Fruit fly (Drosophila melanogaster): Measurements from ENCODE around the gene spd-2.

dm6 chr3L:16610201-16610600 is 15.4 kb upstream of the spd-2 start, which contains the start of gene Prosbeta6:
- TF ChIP-seq fru (GFP tag; optimal IDR thresholded peaks at IDR 0.05) (no peak), Myc (optimal IDR thresholded peaks at IDR 0.05) (no peak), CrebA (GFP tag; optimal IDR thresholded peaks at IDR 0.05; ENCODE audit: borderline replicate concordance) (no peak), Rel (GFP tag; optimal IDR thresholded peaks at IDR 0.05) (no peak), Rel (tag; optimal IDR thresholded peaks at IDR 0.05) (no peak), psq (GFP tag; optimal IDR thresholded peaks at IDR 0.05) (no peak), Abd-B (GFP tag; optimal IDR thresholded peaks at IDR 0.05) (no peak), pan (optimal IDR thresholded peaks at IDR 0.05) (no peak), h (GFP tag; optimal IDR thresholded peaks at IDR 0.05) (no peak)

Measured in whole organism, wandering third instar larva.